Fruit fly (Drosophila melanogaster) whole organism, adult: ENCODE measurements around the gene Pcd.

Experiments
- CG11617 ChIP-seq: fragments of 200-800 bp; sonication (Bioruptor generic); optimal IDR thresholded peaks from 2 replicates; lab custom pipeline; 2017; ENCODE audit warnings: mild to moderate bottlenecking, missing biosample characterization, missing genetic modification reagents, missing genetic modification characterization
- CG12768 ChIP-seq: fragments of 200-800 bp; sonication (Bioruptor generic); optimal IDR thresholded peaks from 2 replicates; lab custom pipeline; 2017; ENCODE audit warnings: missing biosample characterization, missing genetic modification characterization, mild to moderate bottlenecking, moderate library complexity, missing genetic modification reagents
- CG14711 ChIP-seq: fragments of 200-800 bp; sonication (Bioruptor generic); optimal IDR thresholded peaks from 2 replicates; lab custom pipeline; 2018; ENCODE audit warnings: missing biosample characterization, mild to moderate bottlenecking, missing genetic modification characterization, moderate library complexity
- CG1620 ChIP-seq: fragments of 200-800 bp; sonication (Bioruptor generic); optimal IDR thresholded peaks from 2 replicates; lab custom pipeline; 2016; ENCODE audit warnings: missing biosample characterization, missing genetic modification characterization
- CG33017 ChIP-seq: fragments of 200-800 bp; sonication (Bioruptor generic); optimal IDR thresholded peaks from 2 replicates; lab custom pipeline; 2018; ENCODE audit warnings: missing biosample characterization, mild to moderate bottlenecking, missing genetic modification characterization, moderate library complexity
- CG5204 ChIP-seq: fragments of 200-800 bp; sonication (Bioruptor generic); optimal IDR thresholded peaks from 2 replicates; lab custom pipeline; 2016; ENCODE audit warnings: missing biosample characterization, missing genetic modification characterization
- CG7045 ChIP-seq: fragments of 200-800 bp; sonication (Bioruptor generic); optimal IDR thresholded peaks from 2 replicates; lab custom pipeline; 2017; ENCODE audit warnings: missing biosample characterization, mild to moderate bottlenecking, missing genetic modification characterization
- CG7101 ChIP-seq: fragments of 200-800 bp; sonication (Bioruptor generic); optimal IDR thresholded peaks from 2 replicates; lab custom pipeline; 2018; ENCODE audit warnings: missing biosample characterization, mild to moderate bottlenecking, missing genetic modification characterization, moderate library complexity
- Clk ChIP-seq: fragments of 200-800 bp; sonication (Bioruptor generic); optimal IDR thresholded peaks from 2 replicates; lab custom pipeline; 2017; ENCODE audit warnings: missing biosample characterization, missing genetic modification characterization
- Crg-1 ChIP-seq: fragments of 200-800 bp; sonication (Bioruptor generic); optimal IDR thresholded peaks from 2 replicates; lab custom pipeline; 2016; ENCODE audit warnings: missing biosample characterization, missing genetic modification characterization
- Hr96 ChIP-seq: fragments of 200-800 bp; sonication (Bioruptor generic); optimal IDR thresholded peaks from 2 replicates; lab custom pipeline; 2016; ENCODE audit warnings: missing biosample characterization, missing genetic modification characterization
- Mnt ChIP-seq: fragments of 200-800 bp; sonication (Bioruptor generic); optimal IDR thresholded peaks from 2 replicates; lab custom pipeline; 2016; ENCODE audit warnings: missing biosample characterization, mild to moderate bottlenecking, missing genetic modification characterization
- bab1 ChIP-seq: fragments of 200-800 bp; sonication (Bioruptor generic); optimal IDR thresholded peaks from 3 replicates; lab custom pipeline; 2019; ENCODE audit warnings: missing biosample characterization, mild to moderate bottlenecking, missing genetic modification characterization, moderate library complexity
- cic ChIP-seq: fragments of 200-800 bp; sonication (Bioruptor generic); optimal IDR thresholded peaks from 2 replicates; lab custom pipeline; 2017; ENCODE audit warnings: missing biosample characterization, mild to moderate bottlenecking, missing genetic modification characterization, moderate library complexity
- cnc ChIP-seq, 2 experiments: fragments of >200 bp; optimal IDR thresholded peaks; 2 replicates each; lab custom pipeline; 2017
- kay ChIP-seq: fragments of 200-800 bp; sonication (Bioruptor generic); peaks from one replicate; lab custom pipeline; 2016; ENCODE audit warnings: missing biosample characterization, missing genetic modification characterization, borderline replicate concordance
- ovo ChIP-seq: fragments of 200-800 bp; sonication (Bioruptor generic); optimal IDR thresholded peaks from 2 replicates; lab custom pipeline; 2016; ENCODE audit warnings: missing biosample characterization, missing genetic modification characterization
- pad ChIP-seq: fragments of 200-800 bp; sonication (Bioruptor generic); optimal IDR thresholded peaks from 3 replicates; lab custom pipeline; 2017; ENCODE audit warnings: missing biosample characterization, missing genetic modification characterization, mild to moderate bottlenecking, moderate library complexity, missing genetic modification reagents
- tj ChIP-seq: fragments of 200-800 bp; sonication (Bioruptor generic); optimal IDR thresholded peaks from 3 replicates; lab custom pipeline; 2017; ENCODE audit warnings: missing biosample characterization, mild to moderate bottlenecking, missing genetic modification characterization, moderate library complexity
- toe ChIP-seq: fragments of 200-800 bp; sonication (Bioruptor generic); optimal IDR thresholded peaks from 2 replicates; lab custom pipeline; 2016; ENCODE audit warnings: missing biosample characterization, missing genetic modification characterization

Gene Pcd

DNA sequence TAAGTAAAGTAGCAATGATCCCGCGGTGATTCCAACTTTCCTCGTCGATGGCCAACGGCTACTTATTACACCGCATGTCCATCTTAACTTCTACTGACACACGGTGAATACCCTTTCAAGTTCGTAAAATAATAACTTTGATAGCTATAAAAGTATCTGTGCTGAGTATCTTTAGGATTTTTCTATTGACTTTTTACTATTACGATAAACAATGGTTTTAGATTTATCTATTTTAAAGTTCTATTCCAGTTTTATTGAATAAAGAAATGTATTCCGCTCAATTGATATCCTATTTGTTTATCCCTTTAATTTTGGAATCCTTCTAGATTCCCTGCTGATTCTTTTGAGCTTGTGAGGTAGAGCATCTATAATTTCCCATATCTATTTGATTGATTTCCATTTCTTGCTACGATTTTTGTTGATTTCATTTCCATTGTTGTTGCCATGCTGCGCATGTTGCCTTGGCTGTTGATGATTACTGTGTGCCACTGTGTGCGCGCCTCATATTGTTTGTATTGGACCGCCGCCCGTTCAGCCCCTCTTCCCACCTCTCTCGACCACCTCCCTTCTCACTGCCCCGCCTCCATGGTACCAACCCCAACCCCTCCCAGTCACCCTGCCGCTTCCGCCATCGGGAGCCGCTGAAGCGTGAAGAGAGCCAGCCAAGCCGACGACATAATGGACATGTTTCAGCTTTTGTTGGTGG is 33.0 kb upstream of the Pcd start:
- TF ChIP-seq tj (GFP tag; lab: Kevin White, UChicago) (no peak), Hr96 (GFP tag; lab: Kevin White, UChicago) (no peak), CG7045 (GFP tag; lab: Kevin White, UChicago) (no peak), CG7101 (tag; lab: Kevin White, UChicago) (no peak), Mnt (GFP tag; lab: Kevin White, UChicago) (no peak), CG33017 (tag; lab: Kevin White, UChicago) (no peak), ovo (GFP tag; lab: Kevin White, UChicago) (no peak), CG5204 (GFP tag; lab: Kevin White, UChicago) (no peak), kay (GFP tag; lab: Kevin White, UChicago) (no peak), CG14711 (tag; lab: Kevin White, UChicago) (no peak), cic (GFP tag; lab: Kevin White, UChicago) (no peak)

DNA sequence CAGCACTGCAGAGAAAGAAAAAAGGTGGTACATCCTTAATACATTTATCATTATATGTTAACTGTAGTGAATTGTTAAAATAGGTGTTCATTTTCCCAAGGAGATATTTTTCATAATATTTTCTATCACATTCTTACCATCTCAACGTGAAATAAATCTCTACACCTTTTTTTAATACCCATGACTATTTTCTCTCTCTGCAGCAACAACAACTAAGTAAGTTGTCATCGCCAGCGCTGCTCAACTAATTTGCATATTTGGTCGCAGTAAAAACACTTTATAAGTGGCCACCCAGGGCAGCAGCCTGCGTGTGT is 32.5 kb upstream of the Pcd start:
- TF ChIP-seq CG33017 (tag; lab: Kevin White, UChicago): no peak
- TF ChIP-seq CG5204 (GFP tag; lab: Kevin White, UChicago): no peak
- TF ChIP-seq Crg-1 (GFP tag; lab: Kevin White, UChicago): no peak
- no peak for TF ChIP-seq CG7045 (GFP tag; lab: Kevin White, UChicago)
- TF ChIP-seq CG7101 (tag; lab: Kevin White, UChicago): no peak
- no peak for TF ChIP-seq cnc (optimal IDR thresholded peaks at IDR 0.05; lab: Kevin White, UChicago)
- no peak for TF ChIP-seq pad (GFP tag; lab: Kevin White, UChicago)
- TF ChIP-seq bab1 (GFP tag; lab: Kevin White, UChicago): no peak
- TF ChIP-seq CG12768 (GFP tag; lab: Kevin White, UChicago): no peak
- TF ChIP-seq kay (GFP tag; lab: Kevin White, UChicago): no peak
- TF ChIP-seq cic (GFP tag; lab: Kevin White, UChicago): no peak
- TF ChIP-seq ovo (GFP tag; lab: Kevin White, UChicago): no peak
- TF ChIP-seq CG14711 (tag; lab: Kevin White, UChicago): no peak
- no peak for TF ChIP-seq Clk

DNA sequence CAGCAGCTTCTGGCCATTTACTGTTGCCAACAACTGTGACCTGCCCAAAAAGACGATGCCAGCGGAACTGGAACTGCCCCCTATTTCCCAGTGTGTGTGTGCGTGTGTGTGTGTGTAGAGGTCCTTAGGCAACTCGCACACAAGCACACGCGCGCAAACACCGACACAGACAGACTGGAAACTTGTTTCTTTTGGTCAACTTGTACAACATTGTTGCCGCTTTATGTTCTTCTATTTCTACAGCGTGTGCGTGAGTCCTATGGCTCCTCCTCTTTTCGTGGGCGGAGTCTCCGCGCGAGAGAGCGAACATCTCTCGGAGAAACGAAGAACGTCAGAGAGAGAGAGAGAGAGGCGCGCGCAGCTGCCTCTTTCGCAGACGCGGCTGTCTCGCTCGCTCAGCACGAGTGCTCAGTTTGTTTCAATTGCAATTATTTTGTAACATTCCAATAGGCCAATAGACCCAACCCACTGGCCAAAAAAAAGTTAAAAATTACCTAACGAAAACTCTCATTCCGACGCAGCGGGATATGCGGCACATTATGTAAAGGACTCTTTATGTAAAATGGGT is 31.9 kb upstream of the Pcd start:
- TF ChIP-seq CG33017 (tag; lab: Kevin White, UChicago) (no peak), CG14711 (tag; lab: Kevin White, UChicago) (no peak), Crg-1 (GFP tag; lab: Kevin White, UChicago) (no peak), CG7045 (GFP tag; lab: Kevin White, UChicago) (no peak), cic (GFP tag; lab: Kevin White, UChicago) (no peak), CG7101 (tag; lab: Kevin White, UChicago) (no peak), Mnt (GFP tag; lab: Kevin White, UChicago) (no peak), toe (GFP tag; lab: Kevin White, UChicago) (no peak), tj (GFP tag; lab: Kevin White, UChicago) (no peak), CG12768 (GFP tag; lab: Kevin White, UChicago) (no peak), CG11617 (GFP tag; lab: Kevin White, UChicago) (no peak), bab1 (GFP tag; lab: Kevin White, UChicago) (no peak), kay (GFP tag; lab: Kevin White, UChicago) (no peak), CG5204 (GFP tag; lab: Kevin White, UChicago) (no peak), ovo (GFP tag; lab: Kevin White, UChicago) (no peak), CG1620 (GFP tag; lab: Kevin White, UChicago) (no peak)

DNA sequence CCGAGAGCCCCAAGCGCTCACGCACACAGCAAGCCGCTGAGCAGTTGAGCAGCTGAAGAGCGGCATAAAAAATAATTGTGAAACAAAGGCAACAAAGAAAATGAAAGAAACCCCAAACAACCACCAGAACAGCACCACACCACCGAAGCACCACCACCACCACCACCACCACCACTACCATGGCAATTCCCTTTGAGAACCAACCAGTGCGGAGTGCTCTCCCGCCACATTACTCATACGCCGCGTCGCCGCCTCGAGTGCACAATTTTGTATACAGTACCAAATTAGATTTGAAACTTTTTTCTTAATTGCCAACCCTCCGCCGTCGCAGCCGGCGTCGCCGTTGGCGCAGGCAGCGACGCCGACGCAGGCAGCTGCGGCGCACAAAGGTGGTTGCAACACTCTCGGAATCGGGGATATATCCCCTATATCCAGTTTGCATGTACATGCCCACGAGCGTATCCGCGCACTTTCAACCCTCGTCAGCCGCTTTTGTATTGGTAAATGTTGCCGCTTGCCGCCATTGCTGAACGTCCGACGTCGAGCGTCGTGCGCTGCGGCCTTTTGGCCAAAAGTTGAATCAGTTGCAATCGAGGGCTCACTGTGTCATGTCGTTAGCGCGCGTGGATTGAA is 30.8 kb upstream of the Pcd start, which contains the start of gene dmrt99B:
Gene dmrt99B (plus strand): TSS at position 583 of the 633 bp plus-strand sequence.
- TF ChIP-seq Hr96 (GFP tag; lab: Kevin White, UChicago): no peak
- TF ChIP-seq Clk: no peak
- TF ChIP-seq ovo (GFP tag; lab: Kevin White, UChicago): no peak
- TF ChIP-seq tj (GFP tag; lab: Kevin White, UChicago): no peak

DNA sequence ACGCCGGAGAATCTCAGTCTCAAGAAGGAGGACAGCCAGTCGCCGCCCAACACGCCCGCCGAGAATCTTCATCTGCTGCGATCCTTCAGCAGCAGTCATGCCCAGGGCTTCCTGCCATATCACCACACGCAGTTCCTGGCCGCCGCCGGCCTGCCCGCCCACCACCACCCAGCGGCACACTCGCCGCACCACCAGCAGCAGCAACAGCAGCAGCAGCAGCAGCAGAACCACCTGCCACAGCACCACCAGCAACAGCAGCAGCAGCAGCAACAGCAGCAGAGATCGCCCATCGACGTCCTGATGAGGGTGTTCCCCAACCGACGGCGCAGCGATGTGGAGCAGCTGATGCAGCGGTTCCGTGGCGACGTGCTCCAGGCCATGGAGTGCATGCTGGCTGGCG is 27.2 kb upstream of the Pcd start:
- TF ChIP-seq CG1620 (GFP tag; lab: Kevin White, UChicago): no peak
- no peak for TF ChIP-seq pad (GFP tag; lab: Kevin White, UChicago)
- TF ChIP-seq cic (GFP tag; lab: Kevin White, UChicago): no peak
- no peak for TF ChIP-seq kay (GFP tag; lab: Kevin White, UChicago)
- no peak for TF ChIP-seq CG5204 (GFP tag; lab: Kevin White, UChicago)
- TF ChIP-seq Mnt (GFP tag; lab: Kevin White, UChicago): no peak
- TF ChIP-seq CG7101 (tag; lab: Kevin White, UChicago): no peak
- no peak for TF ChIP-seq bab1 (GFP tag; lab: Kevin White, UChicago)
- TF ChIP-seq CG33017 (tag; lab: Kevin White, UChicago): no peak
- no peak for TF ChIP-seq tj (GFP tag; lab: Kevin White, UChicago)
- no peak for TF ChIP-seq toe (GFP tag; lab: Kevin White, UChicago)
- TF ChIP-seq ovo (GFP tag; lab: Kevin White, UChicago): no peak
- no peak for TF ChIP-seq CG11617 (GFP tag; lab: Kevin White, UChicago)
